Worm (Caenorhabditis elegans): ENCODE data around the gene hst-6.
A peak's percentile ranks its signal among the peaks of the same experiment; 100 is the strongest.

The hst-6 gene

ce11 chrX:5319214-5319838, 44.0 kb downstream of the hst-6 start (continued):
- TF ChIP-seq T26A8.4 (GFP tag; IDR thresholded peaks at IDR 0.05) (no peak), F44E2.7 (GFP tag; IDR thresholded peaks at IDR 0.05) (peak; percentile 86; the same call in 1 of the 2 replicates), Y75B8A.6 (GFP tag; IDR thresholded peaks at IDR 0.05) (0 out of 2 replicates have a peak, but pooled peaks have one; percentile 13), mes-2 (tag; optimal IDR thresholded peaks at IDR 0.05; ENCODE audit: poor library complexity, severe bottlenecking) (no peak), lin-15B (tag; optimal IDR thresholded peaks at IDR 0.05) (no peak), hmg-1.1 (GFP tag; IDR thresholded peaks at IDR 0.05) (peak; percentile 88), ZK337.2 (GFP tag; IDR thresholded peaks at IDR 0.05) (peak; percentile 61; the same call in 1 of the 2 replicates), nhr-76 (tag; optimal IDR thresholded peaks at IDR 0.05) (no peak), ctbp-1 (GFP tag; IDR thresholded peaks at IDR 0.05) (peak; percentile 77), mxl-2 (GFP tag; conservative IDR thresholded peaks at IDR 0.05) (peak; percentile 64; the same call in 1 of the 2 replicates), set-16 (GFP tag; IDR thresholded peaks at IDR 0.05) (no peak), Y5F2A.4 (GFP tag; optimal IDR thresholded peaks at IDR 0.05) (peak; percentile 29), egl-27 (tag; optimal IDR thresholded peaks at IDR 0.05) (no peak), ceh-20 (GFP tag; IDR thresholded peaks at IDR 0.05) (0 out of 2 replicates have a peak, but pooled peaks have one; percentile 60), pha-4 (GFP tag; IDR thresholded peaks at IDR 0.05) (peak; percentile 58; the same call in 1 of the 2 replicates), pha-4 (tag; optimal IDR thresholded peaks at IDR 0.05) (no peak), F37D6.2 (tag; optimal IDR thresholded peaks at IDR 0.05) (peak; percentile 51), lim-7 (GFP tag; IDR thresholded peaks at IDR 0.05) (no peak; the same call in 1 of the 2 replicates), mxl-3 (GFP tag; optimal IDR thresholded peaks at IDR 0.05) (peak; percentile 63), madf-5 (GFP tag; IDR thresholded peaks at IDR 0.05) (0 out of 4 replicates have a peak, but pooled peaks of 1 of the 2 experiments have one; percentile 53), daf-19 (GFP tag; conservative IDR thresholded peaks at IDR 0.05) (peak; percentile 77), mep-1 (tag; optimal IDR thresholded peaks at IDR 0.05) (peak; percentile 39), dpl-1 (GFP tag; optimal IDR thresholded peaks at IDR 0.05) (peak; percentile 20), zip-2 (tag; optimal IDR thresholded peaks at IDR 0.05) (peak; percentile 39), F26F4.8 (GFP tag; conservative IDR thresholded peaks at IDR 0.05) (peak; percentile 79; the same call in 1 of the 2 replicates), arid-1 (GFP tag; conservative IDR thresholded peaks at IDR 0.05) (peak; percentile 61; the same call in 1 of the 2 replicates)

DNA sequence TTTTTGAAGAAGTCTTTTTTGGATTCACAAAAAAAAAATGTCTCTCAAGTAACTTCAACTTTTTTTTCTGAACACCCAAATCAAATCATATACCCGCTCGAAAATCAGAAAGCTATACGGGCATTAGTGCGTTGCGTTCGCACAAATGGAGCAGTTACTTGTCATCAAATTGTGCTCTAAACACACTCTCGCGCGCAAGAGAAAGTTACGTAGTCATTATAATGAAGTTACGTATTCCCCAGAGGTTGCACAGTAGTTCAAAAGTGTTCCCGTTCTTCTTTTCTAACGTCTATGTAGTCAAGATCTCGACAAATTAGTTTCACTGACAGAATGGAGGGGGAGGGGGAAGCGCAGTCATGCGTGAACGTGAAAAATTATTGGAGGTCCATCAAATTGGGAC, 46.2 kb downstream of the hst-6 start:
- TF ChIP-seq php-3 (GFP tag; IDR thresholded peaks at IDR 0.05) (no peak), lim-7 (GFP tag; IDR thresholded peaks at IDR 0.05) (no peak), fos-1 (tag; optimal IDR thresholded peaks at IDR 0.05) (no peak), ceh-32 (tag; optimal IDR thresholded peaks at IDR 0.05; ENCODE audit: poor library complexity) (no peak), ztf-11 (tag; optimal IDR thresholded peaks at IDR 0.05) (no peak), dmd-6 (GFP tag; IDR thresholded peaks at IDR 0.05) (no peak), dpl-1 (GFP tag; optimal IDR thresholded peaks at IDR 0.05) (no peak), unc-130 (GFP tag; optimal IDR thresholded peaks at IDR 0.05) (no peak), cey-2 (tag; optimal IDR thresholded peaks at IDR 0.05; ENCODE audit: borderline replicate concordance, insufficient read depth) (no peak), aha-1 (tag) (no peak), Y48G9A.11 (GFP tag; IDR thresholded peaks at IDR 0.05) (no peak), lin-15B (tag; optimal IDR thresholded peaks at IDR 0.05) (no peak), mep-1 (tag; optimal IDR thresholded peaks at IDR 0.05) (no peak), aly-2 (tag; optimal IDR thresholded peaks at IDR 0.05) (no peak), nhr-111 (GFP tag; optimal IDR thresholded peaks at IDR 0.05) (no peak), daf-16 (GFP tag; optimal IDR thresholded peaks at IDR 0.05) (no peak), daf-16 (tag; optimal IDR thresholded peaks at IDR 0.05) (no peak), hlh-30 (tag; optimal IDR thresholded peaks at IDR 0.05; ENCODE audit: insufficient read depth) (no peak), T20F7.1 (GFP tag; optimal IDR thresholded peaks at IDR 0.05) (no peak), ctbp-1 (GFP tag; IDR thresholded peaks at IDR 0.05) (no peak), T26A8.4 (GFP tag; IDR thresholded peaks at IDR 0.05) (no peak)

Data from whole organism, L4 larva.